Fruit fly (Drosophila melanogaster) whole organism, prepupa: ENCODE results near the gene CG14253.
A peak's percentile ranks its signal among the peaks of the same experiment; 100 is the strongest.

ENCODE experiments used
- Blimp-1 ChIP-seq: fragments of 200-800 bp; sonication (Bioruptor generic); optimal IDR thresholded peaks from 3 replicates; lab custom pipeline; 2017; ENCODE audit warnings: missing biosample characterization, missing genetic modification characterization, mild to moderate bottlenecking, moderate library complexity, missing genetic modification reagents
- CG11294 ChIP-seq: fragments of 200-800 bp; sonication (Bioruptor generic); IDR thresholded peaks from 2 replicates; pipeline ENCODE4 v1.3.6; 2022; ENCODE audit warnings: missing biosample characterization, missing genetic modification characterization
- CG1621 ChIP-seq: fragments of 200-800 bp; sonication (Bioruptor generic); optimal IDR thresholded peaks from 3 replicates; lab custom pipeline; 2018; ENCODE audit warnings: missing biosample characterization, mild to moderate bottlenecking, missing genetic modification characterization
- CG16779 ChIP-seq: fragments of 200-800 bp; sonication (Bioruptor generic); optimal IDR thresholded peaks from 3 replicates; lab custom pipeline; 2017; ENCODE audit warnings: missing biosample characterization, mild to moderate bottlenecking, missing genetic modification characterization
- CG3032 ChIP-seq: fragments of 200-800 bp; optimal IDR thresholded peaks from 2 replicates; lab custom pipeline; 2019; ENCODE audit warnings: missing biosample characterization, mild to moderate bottlenecking, missing genetic modification characterization, moderate library complexity
- CG31627 ChIP-seq: fragments of 200-800 bp; sonication (Bioruptor generic); optimal IDR thresholded peaks from 3 replicates; lab custom pipeline; 2016; ENCODE audit warnings: missing biosample characterization, missing genetic modification characterization
- CG32006 ChIP-seq: fragments of 200-800 bp; sonication (Bioruptor generic); optimal IDR thresholded peaks from 3 replicates; lab custom pipeline; 2017; ENCODE audit warnings: missing biosample characterization, mild to moderate bottlenecking, missing genetic modification characterization
- CG34406 ChIP-seq: fragments of 200-800 bp; sonication (Bioruptor generic); optimal IDR thresholded peaks from 3 replicates; lab custom pipeline; 2016; ENCODE audit warnings: missing biosample characterization, missing genetic modification characterization
- CG3919 ChIP-seq: fragments of 200-800 bp; sonication (Bioruptor generic); optimal IDR thresholded peaks from 3 replicates; lab custom pipeline; 2016; ENCODE audit warnings: missing biosample characterization, missing genetic modification characterization
- CG6276 ChIP-seq: fragments of 200-800 bp; sonication (Bioruptor generic); optimal IDR thresholded peaks from 2 replicates; lab custom pipeline; 2017; ENCODE audit warnings: missing biosample characterization, mild to moderate bottlenecking, missing genetic modification characterization
- CG6792 ChIP-seq: fragments of 200-800 bp; sonication (Bioruptor generic); optimal IDR thresholded peaks from 3 replicates; lab custom pipeline; 2016; ENCODE audit warnings: missing biosample characterization, missing genetic modification characterization
- CG6854 ChIP-seq: fragments of 200-800 bp; sonication (Bioruptor generic); optimal IDR thresholded peaks from 2 replicates; lab custom pipeline; 2017; ENCODE audit warnings: missing biosample characterization, mild to moderate bottlenecking, missing genetic modification characterization
- CG7368 ChIP-seq: fragments of 200-800 bp; sonication (Bioruptor generic); optimal IDR thresholded peaks from 3 replicates; lab custom pipeline; 2016; ENCODE audit warnings: missing biosample characterization, missing genetic modification characterization
- CG8119 ChIP-seq: fragments of 200-800 bp; sonication (Bioruptor generic); IDR thresholded peaks from 3 replicates; pipeline ENCODE4 v1.3.6; 2022; ENCODE audit warnings: missing biosample characterization, missing genetic modification characterization
- CG8632 ChIP-seq: fragments of 200-800 bp; sonication (Bioruptor generic); optimal IDR thresholded peaks from 3 replicates; lab custom pipeline; 2016; ENCODE audit warnings: missing biosample characterization, missing genetic modification characterization
- Eip75B ChIP-seq: fragments of 200-800 bp; sonication (Bioruptor generic); optimal IDR thresholded peaks from 3 replicates; lab custom pipeline; 2016; ENCODE audit warnings: missing biosample characterization, missing genetic modification characterization
- Eip78C ChIP-seq: fragments of 200-800 bp; sonication (Bioruptor generic); peaks from one replicate; lab custom pipeline; 2016; ENCODE audit warnings: missing biosample characterization, missing genetic modification characterization
- Ets21C ChIP-seq: fragments of 200-800 bp; sonication (Bioruptor generic); optimal IDR thresholded peaks from 3 replicates; lab custom pipeline; 2016; ENCODE audit warnings: missing biosample characterization, missing genetic modification characterization
- Hr38 ChIP-seq: sonication (Bioruptor generic); optimal IDR thresholded peaks from 2 replicates; lab custom pipeline; 2016; ENCODE audit warnings: missing biosample characterization, missing genetic modification characterization
- Hr39 ChIP-seq: fragments of 200-800 bp; sonication (Bioruptor generic); optimal IDR thresholded peaks from 2 replicates; lab custom pipeline; 2016; ENCODE audit warnings: missing biosample characterization, missing genetic modification characterization
- Met ChIP-seq: fragments of 200-800 bp; sonication (Bioruptor generic); optimal IDR thresholded peaks from 3 replicates; lab custom pipeline; 2016; ENCODE audit warnings: missing biosample characterization, missing genetic modification characterization
- Sox102F ChIP-seq: fragments of 200-800 bp; sonication (Bioruptor generic); optimal IDR thresholded peaks from 2 replicates; lab custom pipeline; 2016; ENCODE audit warnings: missing biosample characterization, mild to moderate bottlenecking, missing genetic modification characterization
- Sox14 ChIP-seq: fragments of 200-800 bp; sonication (Bioruptor generic); optimal IDR thresholded peaks from 3 replicates; lab custom pipeline; 2016; ENCODE audit warnings: missing biosample characterization, missing genetic modification characterization
- achi ChIP-seq: fragments of 200-800 bp; sonication (Bioruptor generic); optimal IDR thresholded peaks from 3 replicates; lab custom pipeline; 2016; ENCODE audit warnings: missing biosample characterization, missing genetic modification characterization
- acj6 ChIP-seq: fragments of 200-800 bp; sonication (Bioruptor generic); optimal IDR thresholded peaks from 3 replicates; lab custom pipeline; 2016; ENCODE audit warnings: missing biosample characterization, missing genetic modification characterization
- dac ChIP-seq: fragments of 200-800 bp; sonication (Bioruptor generic); optimal IDR thresholded peaks from 2 replicates; lab custom pipeline; 2017; ENCODE audit warnings: missing biosample characterization, mild to moderate bottlenecking, missing genetic modification characterization
- dsx ChIP-seq: fragments of 200-800 bp; optimal IDR thresholded peaks from 3 replicates; lab custom pipeline; 2019; ENCODE audit warnings: missing biosample characterization, mild to moderate bottlenecking, missing genetic modification characterization, moderate library complexity; ENCODE audit not compliant: poor library complexity, severe bottlenecking
- eg ChIP-seq: fragments of 200-800 bp; sonication (Bioruptor generic); IDR thresholded peaks from 3 replicates; pipeline ENCODE4 v1.3.6; 2022; ENCODE audit warnings: missing biosample characterization, missing genetic modification characterization
- fd59A ChIP-seq: fragments of 200-800 bp; sonication (Bioruptor generic); optimal IDR thresholded peaks from 2 replicates; lab custom pipeline; 2017; ENCODE audit warnings: missing biosample characterization, mild to moderate bottlenecking, missing genetic modification characterization, missing genetic modification reagents
- fd85E ChIP-seq: fragments of 200-800 bp; sonication (Bioruptor generic); optimal IDR thresholded peaks from 3 replicates; lab custom pipeline; 2016; ENCODE audit warnings: missing biosample characterization, missing genetic modification characterization
- fkh ChIP-seq: fragments of 200-800 bp; sonication (Bioruptor generic); optimal IDR thresholded peaks from 3 replicates; lab custom pipeline; 2017; ENCODE audit warnings: missing biosample characterization, mild to moderate bottlenecking, missing genetic modification characterization, moderate library complexity
- net ChIP-seq: fragments of 200-800 bp; sonication (Bioruptor generic); optimal IDR thresholded peaks from 3 replicates; lab custom pipeline; 2016; ENCODE audit warnings: missing biosample characterization, missing genetic modification characterization
- salr ChIP-seq, 2 experiments: fragments of 200-800 bp; sonication (Bioruptor generic); optimal IDR thresholded peaks; 3 replicates each; lab custom pipeline; 2016 to 2018; ENCODE audit warnings: missing biosample characterization in 2 of 2, missing genetic modification characterization in 2 of 2, mild to moderate bottlenecking in 1 of 2
- spab ChIP-seq: fragments of 200-800 bp; sonication (Bioruptor generic); optimal IDR thresholded peaks from 2 replicates; lab custom pipeline; 2017; ENCODE audit warnings: missing biosample characterization, mild to moderate bottlenecking, missing genetic modification characterization, missing genetic modification reagents
- ss ChIP-seq, 2 experiments: fragments of 200-800 bp; sonication (Bioruptor generic); optimal IDR thresholded peaks; 2 replicates in 1 of 2; 3 replicates in 1 of 2; lab custom pipeline; 2017 to 2018; ENCODE audit warnings: mild to moderate bottlenecking in 2 of 2, missing biosample characterization in 2 of 2, missing genetic modification characterization in 2 of 2, moderate library complexity in 1 of 2
- svp ChIP-seq: fragments of 200-800 bp; sonication (Bioruptor generic); peaks from one replicate; lab custom pipeline; 2016; ENCODE audit warnings: missing biosample characterization, missing genetic modification characterization

Gene CG14253

DNA sequence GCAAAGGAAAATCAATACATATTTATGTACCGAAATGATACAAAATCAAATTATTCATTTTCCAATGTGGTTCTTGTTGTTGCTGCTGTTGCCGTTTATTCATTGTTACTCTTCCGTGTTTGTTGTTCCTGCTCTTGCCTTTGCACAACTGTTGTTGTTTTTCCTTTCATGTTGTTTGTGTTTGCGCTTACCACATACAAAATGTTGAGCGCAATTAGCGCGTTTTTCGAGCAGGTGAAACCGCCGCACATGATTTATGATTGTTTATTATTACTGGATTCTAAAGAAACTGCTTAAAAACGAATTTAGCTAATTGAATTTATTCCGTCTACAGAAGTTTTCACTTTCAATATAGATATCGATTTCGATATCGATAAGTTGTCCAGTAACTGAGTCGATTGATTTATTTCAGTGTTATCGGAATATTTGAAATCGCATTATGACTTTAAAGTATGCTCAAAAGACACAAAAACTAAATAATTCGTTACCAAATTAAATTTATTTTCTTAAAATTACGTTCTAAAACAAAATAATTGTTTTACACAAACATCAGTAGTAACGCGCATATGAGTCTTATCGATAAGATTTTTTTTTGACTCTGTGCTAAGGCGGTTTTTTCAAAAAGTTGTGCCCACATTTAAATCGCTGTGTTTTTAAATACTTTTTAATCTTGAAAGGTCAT lies 13.7 kb upstream of the CG14253 start, which contains the start of gene Tsp97E (continued):
- no peak for TF ChIP-seq achi (GFP tag; lab: Kevin White, UChicago)
- TF ChIP-seq ss (GFP tag; optimal IDR thresholded peaks at IDR 0.05; lab: Kevin White, UChicago), result no peak
- peak; percentile 22 for TF ChIP-seq dsx
- peak; percentile 14 for TF ChIP-seq Met (GFP tag; lab: Kevin White, UChicago)
- no peak for TF ChIP-seq net (GFP tag; lab: Kevin White, UChicago)
- TF ChIP-seq CG8632 (GFP tag; lab: Kevin White, UChicago), result no peak
- peak; percentile 100 for TF ChIP-seq Blimp-1 (GFP tag; lab: Kevin White, UChicago)
- TF ChIP-seq spab (GFP tag; lab: Kevin White, UChicago), result no peak
- no peak for TF ChIP-seq CG11294 (GFP tag; lab: Robert Waterston, UW)
- peak; percentile 32 for TF ChIP-seq Sox14 (GFP tag; lab: Kevin White, UChicago)
- no peak for TF ChIP-seq Hr39 (GFP tag; lab: Kevin White, UChicago)
- no peak for TF ChIP-seq CG16779 (tag; lab: Kevin White, UChicago)
- TF ChIP-seq CG32006 (GFP tag; lab: Kevin White, UChicago), result no peak
- peak; percentile 63 for TF ChIP-seq CG6854 (GFP tag; lab: Kevin White, UChicago)
- no peak for TF ChIP-seq CG6792 (GFP tag; lab: Kevin White, UChicago)
- TF ChIP-seq CG6276 (GFP tag; lab: Kevin White, UChicago), result no peak
- TF ChIP-seq Eip75B, result peak; percentile 17
- no peak for TF ChIP-seq salr (GFP tag; optimal IDR thresholded peaks at IDR 0.05; lab: Kevin White, UChicago)
- TF ChIP-seq CG31627 (GFP tag; lab: Kevin White, UChicago), result no peak
- TF ChIP-seq acj6 (GFP tag; lab: Kevin White, UChicago), result no peak
- no peak for TF ChIP-seq CG1621
- TF ChIP-seq fd85E (GFP tag; lab: Kevin White, UChicago), result no peak
- no peak for TF ChIP-seq Sox102F (GFP tag; lab: Kevin White, UChicago)
- TF ChIP-seq Hr38 (GFP tag; lab: Kevin White, UChicago), result no peak
- no peak for TF ChIP-seq CG34406 (GFP tag; lab: Kevin White, UChicago)
- TF ChIP-seq CG7368 (GFP tag; lab: Kevin White, UChicago), result no peak

DNA sequence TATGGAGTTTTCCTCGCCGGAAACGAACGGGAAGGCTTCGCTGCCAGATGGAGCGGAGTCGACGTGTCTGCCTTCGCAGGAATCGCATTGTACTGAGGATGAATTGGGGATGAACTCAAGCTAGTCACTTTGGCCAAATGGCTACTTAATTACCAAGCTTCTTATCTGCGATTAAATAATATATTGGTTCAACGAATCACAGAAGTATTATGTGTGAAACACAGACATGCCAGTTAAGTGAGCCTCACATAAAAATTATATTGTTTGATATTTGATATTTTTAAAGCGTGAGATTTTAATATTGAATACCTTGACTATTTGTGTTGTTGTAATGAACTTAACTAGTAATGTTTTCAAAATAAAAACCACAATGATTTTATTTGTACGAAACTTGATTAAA lies 12.0 kb upstream of the CG14253 start, which contains the start of gene Gr97a:
Gr97a (minus strand) TSS at position 101 of the 400 bp plus-strand sequence.
- no peak for TF ChIP-seq fd85E (GFP tag; lab: Kevin White, UChicago)
- TF ChIP-seq CG3032, result no peak
- TF ChIP-seq CG6854 (GFP tag; lab: Kevin White, UChicago), result no peak
- TF ChIP-seq CG6792 (GFP tag; lab: Kevin White, UChicago), result no peak
- TF ChIP-seq fkh (GFP tag; lab: Kevin White, UChicago), result no peak
- no peak for TF ChIP-seq CG16779 (tag; lab: Kevin White, UChicago)
- TF ChIP-seq CG32006 (GFP tag; lab: Kevin White, UChicago), result no peak
- no peak for TF ChIP-seq Eip78C (GFP tag; lab: Kevin White, UChicago)
- TF ChIP-seq svp (GFP tag; lab: Kevin White, UChicago), result no peak

- TF ChIP-seq dac (GFP tag; lab: Kevin White, UChicago) (no peak), CG6854 (GFP tag; lab: Kevin White, UChicago) (peak; percentile 32), CG3919 (peak; percentile 9), fd59A (GFP tag; lab: Kevin White, UChicago) (no peak), Eip78C (GFP tag; lab: Kevin White, UChicago) (peak; percentile 64), CG8119 (GFP tag; lab: Robert Waterston, UW) (peak; percentile 18; the same call in 1 of the 3 replicates), svp (GFP tag; lab: Kevin White, UChicago) (peak; percentile 50), Ets21C (GFP tag; lab: Kevin White, UChicago) (no peak), CG31627 (GFP tag; lab: Kevin White, UChicago) (no peak), ss (GFP tag; optimal IDR thresholded peaks at IDR 0.05; lab: Kevin White, UChicago) (peak in 1 of 2 experiments; percentile 5), eg (GFP tag; lab: Robert Waterston, UW) (peak; percentile 39; the same call in 1 of the 3 replicates)
Observed at dm6 chr3R:26966794-26967323, 11.5 kb upstream of the CG14253 start, which contains the start of gene CG5521. Gene CG5521 (plus strand): TSS chr3R:26966930.
